Worm (Caenorhabditis elegans): ENCODE results near the gene phy-3.

ce11 chrV:16804795-16805194 lies 28.2 kb upstream of the phy-3 start:
- TF ChIP-seq nhr-237 (tag; optimal IDR thresholded peaks at IDR 0.05): no peak
- no peak for TF ChIP-seq nhr-85 (tag)
- TF ChIP-seq pax-3 (tag; optimal IDR thresholded peaks at IDR 0.05): no peak
- TF ChIP-seq ces-1 (GFP tag; optimal IDR thresholded peaks at IDR 0.05): no peak
- TF ChIP-seq nhr-20 (tag; optimal IDR thresholded peaks at IDR 0.05): no peak
- no peak for TF ChIP-seq nhr-11 (tag; optimal IDR thresholded peaks at IDR 0.05)
- TF ChIP-seq sptf-1 (tag; optimal IDR thresholded peaks at IDR 0.05): no peak
- no peak for TF ChIP-seq pag-3 (tag; optimal IDR thresholded peaks at IDR 0.05; ENCODE audit: borderline replicate concordance, insufficient read depth)
- TF ChIP-seq elt-2 (tag; optimal IDR thresholded peaks at IDR 0.05): no peak
- TF ChIP-seq skn-1 (tag; optimal IDR thresholded peaks at IDR 0.05): no peak

Measured in whole organism, L1 larva.